Fruit fly (Drosophila melanogaster): ENCODE data around the gene CG7394.

The CG7394 gene

dm6 chr3L:11586794-11587462 lies 25.1 kb downstream of the CG7394 start (continued):
- TF ChIP-seq grn (GFP tag; optimal IDR thresholded peaks at IDR 0.05) (no peak), Stat92E (GFP tag; optimal IDR thresholded peaks at IDR 0.05) (peak in 1 of 3 experiments; percentile 43), hkb (optimal IDR thresholded peaks at IDR 0.05) (no peak), hkb (GFP tag; IDR thresholded peaks at IDR 0.05) (peak; percentile 16; the same call in 1 of the 2 replicates), chif (GFP tag; optimal IDR thresholded peaks at IDR 0.05) (peak in 1 of 2 experiments; percentile 2), CG8765 (GFP tag; IDR thresholded peaks at IDR 0.05) (peak; percentile 34; the same call in 1 of the 2 replicates), Hr78 (GFP tag; optimal IDR thresholded peaks at IDR 0.05) (peak in 1 of 2 experiments; percentile 92), Trl (optimal IDR thresholded peaks at IDR 0.05) (peak; percentile 39 to 55), Trl (GFP tag; optimal IDR thresholded peaks at IDR 0.05) (no peak), bbx (GFP tag; IDR thresholded peaks at IDR 0.05; ENCODE audit: partially characterized antibody) (peak; percentile 30; the same call in 1 of the 2 replicates), Med (GFP tag) (peak; percentile 78), HLHmδ (GFP tag; optimal IDR thresholded peaks at IDR 0.05) (peak; percentile 26), stwl (tag; optimal IDR thresholded peaks at IDR 0.05) (peak; percentile 25), cg (GFP tag; optimal IDR thresholded peaks at IDR 0.05) (peak; percentile 18), CG1832 (GFP tag; optimal IDR thresholded peaks at IDR 0.05) (peak; percentile 90), dimm (GFP tag; IDR thresholded peaks at IDR 0.05) (0 out of 2 replicates have a peak, but pooled peaks have one; percentile 16), Adf1 (GFP tag; IDR thresholded peaks at IDR 0.05) (peak; percentile 99), CG6791 (GFP tag; IDR thresholded peaks at IDR 0.05; ENCODE audit: partially characterized antibody) (peak; percentile 63; the same call in 1 of the 3 replicates), Tbp (GFP tag; optimal IDR thresholded peaks at IDR 0.05) (no peak), Dref (GFP tag; IDR thresholded peaks at IDR 0.05) (no peak), sna (GFP tag; IDR thresholded peaks at IDR 0.05; ENCODE audit: partially characterized antibody) (0 out of 2 replicates have a peak, but pooled peaks have one; percentile 39), CG31388 (GFP tag; optimal IDR thresholded peaks at IDR 0.05) (no peak), CG14710 (tag; optimal IDR thresholded peaks at IDR 0.05) (no peak)

dm6 chr3L:11587720-11588580 lies 26.2 kb downstream of the CG7394 start, which contains the start of gene rt:
Gene rt (minus strand): TSS chr3L:11587770.
- TF ChIP-seq en (GFP tag; optimal IDR thresholded peaks at IDR 0.05): no peak
- peak; percentile 68 for TF ChIP-seq gcm (GFP tag; optimal IDR thresholded peaks at IDR 0.05)
- no peak for TF ChIP-seq CG4328 (GFP tag; optimal IDR thresholded peaks at IDR 0.05)
- no peak; the same call in 1 of the 2 replicates for TF ChIP-seq ato (GFP tag; IDR thresholded peaks at IDR 0.05; ENCODE audit: partially characterized antibody)
- TF ChIP-seq CG11398 (GFP tag; optimal IDR thresholded peaks at IDR 0.05): no peak
- no peak for TF ChIP-seq fu2 (GFP tag; optimal IDR thresholded peaks at IDR 0.05)
- no peak for TF ChIP-seq ash1 (GFP tag; optimal IDR thresholded peaks at IDR 0.05)
- peak; percentile 61 for TF ChIP-seq ATbp (GFP tag; optimal IDR thresholded peaks at IDR 0.05)
- TF ChIP-seq Mrtf (GFP tag; IDR thresholded peaks at IDR 0.05): peak; percentile 30; the same call in 1 of the 3 replicates
- TF ChIP-seq scrt (GFP tag; optimal IDR thresholded peaks at IDR 0.05): peak; percentile 20
- peak; percentile 68 for TF ChIP-seq CG17361 (GFP tag; IDR thresholded peaks at IDR 0.05)
- no peak for TF ChIP-seq CG1647 (GFP tag; optimal IDR thresholded peaks at IDR 0.05)
- peak; percentile 78 for TF ChIP-seq phol (tag; optimal IDR thresholded peaks at IDR 0.05)
- no peak for TF ChIP-seq btn (GFP tag; optimal IDR thresholded peaks at IDR 0.05)
- no peak for TF ChIP-seq ssp (GFP tag; IDR thresholded peaks at IDR 0.05)
- no peak for TF ChIP-seq CG5180 (GFP tag; optimal IDR thresholded peaks at IDR 0.05)
- TF ChIP-seq CG4854 (GFP tag; optimal IDR thresholded peaks at IDR 0.05): peak; percentile 4
- TF ChIP-seq NC2β (GFP tag; optimal IDR thresholded peaks at IDR 0.05): peak; percentile 38
- TF ChIP-seq ase (GFP tag; IDR thresholded peaks at IDR 0.05): 0 out of 3 replicates have a peak, but pooled peaks have one; percentile 47
- no peak for TF ChIP-seq shn (GFP tag; optimal IDR thresholded peaks at IDR 0.05)
- TF ChIP-seq vvl (GFP tag; IDR thresholded peaks at IDR 0.05): no peak
- TF ChIP-seq MBD-R2 (GFP tag; IDR thresholded peaks at IDR 0.05): no peak
- TF ChIP-seq C15 (GFP tag; IDR thresholded peaks at IDR 0.05): no peak
- no peak for TF ChIP-seq Tbp (GFP tag; optimal IDR thresholded peaks at IDR 0.05)
- no peak for TF ChIP-seq Dp (GFP tag; optimal IDR thresholded peaks at IDR 0.05)

Data from whole organism, embryonic.